Worm (Caenorhabditis elegans) whole organism, midembryonic: Measurements from ENCODE around the gene droe-4.

ENCODE experiments used
- flt-1 ChIP-seq: fragments of 200-800 bp; sonication (Bioruptor generic); IDR thresholded peaks from 2 replicates; pipeline ENCODE4 v1.3.6; 2022; ENCODE audit warnings: missing genetic modification characterization, missing compliant biosample characterization
- med-1 ChIP-seq: sonication (generic microtip); optimal IDR thresholded peaks from 2 replicates; lab custom pipeline; 2017; ENCODE audit warnings: missing genetic modification characterization, mild to moderate bottlenecking, missing compliant biosample characterization, antibody characterized with exemption, missing genetic modification reagents; ENCODE audit not compliant: insufficient read depth

ce11 chrV:14013638-14014037 lies 21.2 kb downstream of the droe-4 start:
- TF ChIP-seq med-1 = no peak
- no peak for TF ChIP-seq flt-1 (GFP tag; lab: Robert Waterston, UW)
